Fruit fly (Drosophila melanogaster) whole organism, wandering third instar larva: ENCODE data around the gene CG15533.

Experiments used
- Abd-B ChIP-seq: fragments of >200 bp; optimal IDR thresholded peaks from 2 replicates; lab custom pipeline; 2017; ENCODE audit warnings: missing biosample characterization, missing genetic modification characterization
- CG32264 ChIP-seq: fragments of 200-800 bp; sonication (Bioruptor generic); optimal IDR thresholded peaks from 2 replicates; lab custom pipeline; 2016; ENCODE audit warnings: missing biosample characterization, missing genetic modification characterization
- CrebA ChIP-seq: fragments of 200-800 bp; sonication (Bioruptor generic); optimal IDR thresholded peaks from 2 replicates; lab custom pipeline; 2016; ENCODE audit warnings: missing biosample characterization, mild to moderate bottlenecking, missing genetic modification characterization, borderline replicate concordance
- Dfd ChIP-seq: fragments of >200 bp; optimal IDR thresholded peaks from 2 replicates; lab custom pipeline; 2017; ENCODE audit warnings: missing biosample characterization, missing genetic modification characterization
- Dif ChIP-seq: fragments of 200-275, 200-300 bp; sonication (Bioruptor generic); optimal IDR thresholded peaks from 2 replicates; lab custom pipeline; 2018; ENCODE audit warnings: missing biosample characterization, missing genetic modification characterization; ENCODE audit not compliant: partially characterized antibody
- GATAd ChIP-seq: sonication (Bioruptor generic); optimal IDR thresholded peaks from 2 replicates; lab custom pipeline; 2016; ENCODE audit warnings: missing biosample characterization, missing genetic modification characterization
- HLH106 ChIP-seq: fragments of 200-800 bp; optimal IDR thresholded peaks from 3 replicates; lab custom pipeline; 2019; ENCODE audit warnings: missing biosample characterization, mild to moderate bottlenecking, missing genetic modification characterization, moderate library complexity
- Hnf4 ChIP-seq: fragments of 200-800 bp; sonication (Bioruptor generic); optimal IDR thresholded peaks from 2 replicates; lab custom pipeline; 2016; ENCODE audit warnings: missing biosample characterization, mild to moderate bottlenecking, missing genetic modification characterization
- Hr78 ChIP-seq: fragments of >200 bp; optimal IDR thresholded peaks from 2 replicates; lab custom pipeline; 2017; ENCODE audit warnings: missing biosample characterization, missing genetic modification characterization
- Hr83 ChIP-seq: fragments of 200-300 bp; sonication (Bioruptor generic); optimal IDR thresholded peaks from 2 replicates; lab custom pipeline; 2016; ENCODE audit warnings: missing biosample characterization, mild to moderate bottlenecking, missing genetic modification characterization, moderate library complexity; ENCODE audit not compliant: poor library complexity, severe bottlenecking
- Jra ChIP-seq: sonication (Bioruptor generic); optimal IDR thresholded peaks from 2 replicates; lab custom pipeline; 2016; ENCODE audit warnings: missing biosample characterization, missing genetic modification characterization
- Mio ChIP-seq: sonication (Bioruptor generic); optimal IDR thresholded peaks from 2 replicates; lab custom pipeline; 2016; ENCODE audit warnings: missing biosample characterization, missing genetic modification characterization
- Myc ChIP-seq: fragments of >200 bp; optimal IDR thresholded peaks from 2 replicates; lab custom pipeline; 2017
- N ChIP-seq: fragments of >200 bp; optimal IDR thresholded peaks from 2 replicates; lab custom pipeline; 2018; ENCODE audit warnings: missing biosample characterization, missing external identifiers, missing genetic modification characterization
- Rel ChIP-seq, 2 experiments: fragments of 200-800 bp; sonication (Bioruptor generic) in 1 of 2; optimal IDR thresholded peaks; 2 replicates in 1 of 2; 3 replicates in 1 of 2; lab custom pipeline; 2016 to 2019; ENCODE audit warnings: mild to moderate bottlenecking in 2 of 2, missing biosample characterization in 2 of 2, missing genetic modification characterization in 2 of 2, moderate library complexity in 1 of 2
- Sp1 ChIP-seq: fragments of 200-800 bp; sonication (Bioruptor generic); optimal IDR thresholded peaks from 3 replicates; lab custom pipeline; 2019; ENCODE audit warnings: missing biosample characterization, mild to moderate bottlenecking, missing genetic modification characterization, moderate library complexity
- Vsx2 ChIP-seq: fragments of 200-300, 225-300 bp; sonication (Bioruptor generic); optimal IDR thresholded peaks from 2 replicates; lab custom pipeline; 2018; ENCODE audit warnings: missing biosample characterization, missing genetic modification characterization; ENCODE audit not compliant: partially characterized antibody
- br ChIP-seq: fragments of 200-800 bp; sonication (Bioruptor generic); optimal IDR thresholded peaks from 2 replicates; lab custom pipeline; 2016; ENCODE audit warnings: missing biosample characterization, missing genetic modification characterization
- brk ChIP-seq: fragments of 200-800 bp; sonication (Bioruptor generic); optimal IDR thresholded peaks from 2 replicates; lab custom pipeline; 2016; ENCODE audit warnings: missing biosample characterization, mild to moderate bottlenecking, missing genetic modification characterization
- dl ChIP-seq, 2 experiments: fragments of 175-275, 200-275 bp in 1 of 2; fragments of 200-275 bp in 1 of 2; sonication (Bioruptor generic); optimal IDR thresholded peaks; lab custom pipeline; 2018; ENCODE audit warnings: mild to moderate bottlenecking in 2 of 2, missing biosample characterization in 2 of 2, missing genetic modification characterization in 2 of 2, moderate library complexity in 2 of 2; ENCODE audit not compliant: partially characterized antibody in 2 of 2, insufficient read depth in 1 of 2
- dmrt93B ChIP-seq: fragments of 200-800 bp; sonication (Bioruptor generic); optimal IDR thresholded peaks from 2 replicates; lab custom pipeline; 2018; ENCODE audit warnings: missing biosample characterization, mild to moderate bottlenecking, missing genetic modification characterization
- ey ChIP-seq: fragments of 200-800 bp; sonication (Bioruptor generic); optimal IDR thresholded peaks from 2 replicates; lab custom pipeline; 2016; ENCODE audit warnings: missing biosample characterization, missing genetic modification characterization
- foxo ChIP-seq, 2 experiments: fragments of 200-800 bp; sonication (Bioruptor generic); optimal IDR thresholded peaks; 2 replicates in 1 of 2; 3 replicates in 1 of 2; lab custom pipeline; 2016 to 2017; ENCODE audit warnings: missing biosample characterization in 2 of 2, missing genetic modification characterization in 2 of 2
- h ChIP-seq: fragments of 200-800 bp; sonication (Bioruptor generic); optimal IDR thresholded peaks from 3 replicates; lab custom pipeline; 2016; ENCODE audit warnings: missing biosample characterization, mild to moderate bottlenecking, missing genetic modification characterization
- jim ChIP-seq: fragments of 175-275, 200-325 bp; sonication (Bioruptor generic); optimal IDR thresholded peaks from 2 replicates; lab custom pipeline; 2016; ENCODE audit warnings: missing biosample characterization, mild to moderate bottlenecking, missing genetic modification characterization
- lola ChIP-seq: fragments of >200 bp; optimal IDR thresholded peaks from 2 replicates; lab custom pipeline; 2017; ENCODE audit warnings: missing biosample characterization, missing genetic modification characterization
- pan ChIP-seq: fragments of >200 bp; optimal IDR thresholded peaks from 2 replicates; lab custom pipeline; 2017
- psq ChIP-seq: fragments of 200-800 bp; sonication (Bioruptor generic); optimal IDR thresholded peaks from 3 replicates; lab custom pipeline; 2017; ENCODE audit warnings: missing biosample characterization, mild to moderate bottlenecking, missing genetic modification characterization, moderate library complexity
- rgr ChIP-seq: fragments of 200-800 bp; sonication (Bioruptor generic); optimal IDR thresholded peaks from 3 replicates; lab custom pipeline; 2016; ENCODE audit warnings: missing biosample characterization, mild to moderate bottlenecking, missing genetic modification characterization
- sage ChIP-seq: fragments of 200-800 bp; sonication (Bioruptor generic); optimal IDR thresholded peaks from 2 replicates; lab custom pipeline; 2016; ENCODE audit warnings: missing biosample characterization, mild to moderate bottlenecking, missing genetic modification characterization
- sv ChIP-seq: fragments of 200-800 bp; sonication (Bioruptor generic); optimal IDR thresholded peaks from 3 replicates; lab custom pipeline; 2016; ENCODE audit warnings: missing biosample characterization, missing genetic modification characterization
- tai ChIP-seq: sonication (Bioruptor generic); optimal IDR thresholded peaks from 2 replicates; lab custom pipeline; 2016; ENCODE audit warnings: missing biosample characterization, missing genetic modification characterization
- woc ChIP-seq: sonication (Bioruptor generic); optimal IDR thresholded peaks from 2 replicates; lab custom pipeline; 2016; ENCODE audit warnings: missing biosample characterization, mild to moderate bottlenecking, missing genetic modification characterization

The CG15533 gene

dm6 chr3R:30464244-30464643, 35.6 kb downstream of the CG15533 start:
- TF ChIP-seq rgr (no peak), Sp1 (no peak), Myc (lab: Kevin White, UChicago) (peak; percentile 31), h (GFP tag; lab: Kevin White, UChicago) (no peak)

dm6 chr3R:30465775-30466494, 37.3 kb downstream of the CG15533 start, which contains the start of gene PH4alphaEFB:
Gene PH4alphaEFB (plus strand): TSS chr3R:30466050.
- TF ChIP-seq lola (GFP tag; lab: Kevin White, UChicago) (no peak), sv (GFP tag; lab: Kevin White, UChicago) (no peak), Hr83 (GFP tag; lab: Kevin White, UChicago) (no peak), Myc (lab: Kevin White, UChicago) (peak; percentile 30), pan (lab: Kevin White, UChicago) (no peak), psq (no peak), jim (GFP tag; lab: Kevin White, UChicago) (no peak), N (GFP tag; lab: Kevin White, UChicago) (no peak), Vsx2 (GFP tag; lab: Kevin White, UChicago) (peak; percentile 31), ey (no peak), Hnf4 (GFP tag; lab: Kevin White, UChicago) (no peak), CrebA (GFP tag; lab: Kevin White, UChicago) (no peak), CG32264 (GFP tag; lab: Kevin White, UChicago) (no peak), tai (GFP tag; lab: Kevin White, UChicago) (no peak), br (GFP tag; lab: Kevin White, UChicago) (no peak), dl (GFP tag; optimal IDR thresholded peaks at IDR 0.05; lab: Kevin White, UChicago; ENCODE audit: insufficient read depth in 1 of 2, partially characterized antibody in 2 of 2) (peak in 1 of 2 experiments; percentile 16), Hr78 (GFP tag; lab: Kevin White, UChicago) (no peak), HLH106 (tag; lab: Kevin White, UChicago) (no peak), h (GFP tag; lab: Kevin White, UChicago) (no peak), Sp1 (peak; percentile 4), brk (peak; percentile 56), Mio (GFP tag; lab: Kevin White, UChicago) (no peak), woc (GFP tag; lab: Kevin White, UChicago) (no peak), Abd-B (GFP tag; lab: Kevin White, UChicago) (no peak), Rel (GFP tag; optimal IDR thresholded peaks at IDR 0.05; lab: Kevin White, UChicago) (no peak), Rel (tag; optimal IDR thresholded peaks at IDR 0.05; lab: Kevin White, UChicago) (peak; percentile 63), GATAd (GFP tag; lab: Kevin White, UChicago) (no peak), foxo (GFP tag; optimal IDR thresholded peaks at IDR 0.05; lab: Kevin White, UChicago) (no peak), sage (GFP tag; lab: Kevin White, UChicago) (peak; percentile 78), rgr (no peak), dmrt93B (GFP tag; lab: Kevin White, UChicago) (no peak), Dfd (no peak), Jra (GFP tag; lab: Kevin White, UChicago) (peak; percentile 20), Dif (GFP tag; lab: Kevin White, UChicago) (peak; percentile 8)
- TF ChIP-seq, all 38 proteins: peak for 9

dm6 chr3R:30466515-30466914, 37.9 kb downstream of the CG15533 start:
- TF ChIP-seq Dif (GFP tag; lab: Kevin White, UChicago) = no peak

- TF ChIP-seq psq = no peak
- no peak for TF ChIP-seq Hnf4 (GFP tag; lab: Kevin White, UChicago)
- TF ChIP-seq sv (GFP tag; lab: Kevin White, UChicago) = no peak
- peak; percentile 49 for TF ChIP-seq Vsx2 (GFP tag; lab: Kevin White, UChicago)
- peak; percentile 39 for TF ChIP-seq Myc (lab: Kevin White, UChicago)
- TF ChIP-seq Hr78 (GFP tag; lab: Kevin White, UChicago) = no peak
- TF ChIP-seq h (GFP tag; lab: Kevin White, UChicago) = no peak
- no peak for TF ChIP-seq sage (GFP tag; lab: Kevin White, UChicago)
- TF ChIP-seq dl (GFP tag; optimal IDR thresholded peaks at IDR 0.05; lab: Kevin White, UChicago; ENCODE audit: insufficient read depth in 1 of 2, partially characterized antibody in 2 of 2) = no peak
- no peak for TF ChIP-seq woc (GFP tag; lab: Kevin White, UChicago)
- no peak for TF ChIP-seq jim (GFP tag; lab: Kevin White, UChicago)
- no peak for TF ChIP-seq N (GFP tag; lab: Kevin White, UChicago)
Measured at dm6 chr3R:30467062-30467461, 38.4 kb downstream of the CG15533 start.
